Fruit fly (Drosophila melanogaster) whole organism, prepupa: ENCODE results near the gene CG43813.

Experiments
- CG11902 ChIP-seq: fragments of 200-800 bp; sonication (Bioruptor generic); optimal IDR thresholded peaks from 3 replicates; lab custom pipeline; 2016; ENCODE audit warnings: missing biosample characterization, missing genetic modification characterization
- CG32006 ChIP-seq: fragments of 200-800 bp; sonication (Bioruptor generic); optimal IDR thresholded peaks from 3 replicates; lab custom pipeline; 2017; ENCODE audit warnings: missing biosample characterization, mild to moderate bottlenecking, missing genetic modification characterization
- CG34406 ChIP-seq: fragments of 200-800 bp; sonication (Bioruptor generic); optimal IDR thresholded peaks from 3 replicates; lab custom pipeline; 2016; ENCODE audit warnings: missing biosample characterization, missing genetic modification characterization
- CG3919 ChIP-seq: fragments of 200-800 bp; sonication (Bioruptor generic); optimal IDR thresholded peaks from 3 replicates; lab custom pipeline; 2016; ENCODE audit warnings: missing biosample characterization, missing genetic modification characterization
- CG4318 ChIP-seq: fragments of 200-800 bp; sonication (Bioruptor generic); optimal IDR thresholded peaks from 3 replicates; lab custom pipeline; 2017; ENCODE audit warnings: missing biosample characterization, mild to moderate bottlenecking, missing genetic modification characterization
- Eip75B ChIP-seq: fragments of 200-800 bp; sonication (Bioruptor generic); optimal IDR thresholded peaks from 3 replicates; lab custom pipeline; 2016; ENCODE audit warnings: missing biosample characterization, missing genetic modification characterization
- Eip78C ChIP-seq: fragments of 200-800 bp; sonication (Bioruptor generic); peaks from one replicate; lab custom pipeline; 2016; ENCODE audit warnings: missing biosample characterization, missing genetic modification characterization
- Sox15 ChIP-seq: fragments of 200-800 bp; sonication (Bioruptor generic); optimal IDR thresholded peaks from 3 replicates; lab custom pipeline; 2016; ENCODE audit warnings: missing biosample characterization, missing genetic modification characterization
- dac ChIP-seq: fragments of 200-800 bp; sonication (Bioruptor generic); optimal IDR thresholded peaks from 2 replicates; lab custom pipeline; 2017; ENCODE audit warnings: missing biosample characterization, mild to moderate bottlenecking, missing genetic modification characterization
- dsx ChIP-seq: fragments of 200-800 bp; optimal IDR thresholded peaks from 3 replicates; lab custom pipeline; 2019; ENCODE audit warnings: missing biosample characterization, mild to moderate bottlenecking, missing genetic modification characterization, moderate library complexity; ENCODE audit not compliant: poor library complexity, severe bottlenecking
- pdm3 ChIP-seq: fragments of 200-800 bp; sonication (Bioruptor generic); optimal IDR thresholded peaks from 3 replicates; lab custom pipeline; 2016; ENCODE audit warnings: missing biosample characterization, missing genetic modification characterization

- TF ChIP-seq CG4318 (GFP tag; lab: Kevin White, UChicago) (no peak), Eip78C (GFP tag; lab: Kevin White, UChicago) (no peak), pdm3 (GFP tag; lab: Kevin White, UChicago) (no peak), Sox15 (GFP tag; lab: Kevin White, UChicago) (no peak), dsx (GFP tag; lab: Kevin White, UChicago) (no peak), dac (GFP tag; lab: Kevin White, UChicago) (no peak), CG32006 (no peak), CG34406 (no peak), Eip75B (GFP tag; lab: Kevin White, UChicago) (no peak), CG3919 (GFP tag; lab: Kevin White, UChicago) (no peak), CG11902 (no peak)
Measured at dm6 chr2L:12343634-12344269, at the start of gene CG43813, which contains the start of gene bru2.
